Worm (Caenorhabditis elegans) whole organism, midembryonic: ENCODE data around the gene F59A1.16.

Experiments used
- T22C8.4 ChIP-seq: fragments of 200-800 bp; sonication (Bioruptor generic); IDR thresholded peaks from 2 replicates; pipeline ENCODE4 v1.3.6; 2022; ENCODE audit warnings: missing genetic modification characterization, missing compliant biosample characterization
- cog-1 ChIP-seq: sonication (generic microtip); optimal IDR thresholded peaks from 2 replicates; lab custom pipeline; 2016; ENCODE audit warnings: missing genetic modification characterization, missing compliant biosample characterization
- flt-1 ChIP-seq: fragments of 200-800 bp; sonication (Bioruptor generic); IDR thresholded peaks from 2 replicates; pipeline ENCODE4 v1.3.6; 2022; ENCODE audit warnings: missing genetic modification characterization, missing compliant biosample characterization
- klf-2 ChIP-seq: fragments of 200-800 bp; sonication (Bioruptor generic); conservative IDR thresholded peaks from 2 replicates; pipeline ENCODE4 v1.3.6; 2022; ENCODE audit warnings: missing genetic modification reagents, missing genetic modification characterization, missing compliant biosample characterization
- med-1 ChIP-seq: sonication (generic microtip); optimal IDR thresholded peaks from 2 replicates; lab custom pipeline; 2017; ENCODE audit warnings: missing genetic modification characterization, mild to moderate bottlenecking, missing compliant biosample characterization, antibody characterized with exemption, missing genetic modification reagents; ENCODE audit not compliant: insufficient read depth
- ref-1 ChIP-seq: fragments of 200-800 bp; sonication (Bioruptor generic); conservative IDR thresholded peaks from 2 replicates; pipeline ENCODE4 v1.3.6; 2022; ENCODE audit warnings: missing genetic modification reagents, missing genetic modification characterization, missing compliant biosample characterization
- tab-1 ChIP-seq: fragments of 200-800 bp; sonication (Bioruptor generic); IDR thresholded peaks from 2 replicates; pipeline ENCODE4 v1.3.6; 2022; ENCODE audit warnings: missing genetic modification characterization, missing compliant biosample characterization
- ztf-23 ChIP-seq: fragments of 200-800 bp; sonication (Bioruptor generic); IDR thresholded peaks from 2 replicates; pipeline ENCODE4 v1.3.6; 2022; ENCODE audit warnings: missing genetic modification reagents, missing genetic modification characterization, missing compliant biosample characterization
- ztf-29 ChIP-seq: fragments of 200-800 bp; sonication (Bioruptor generic); IDR thresholded peaks from 2 replicates; pipeline ENCODE4 v1.3.6; 2022; ENCODE audit warnings: missing genetic modification reagents, missing genetic modification characterization, missing compliant biosample characterization

F59A1.16 gene

DNA sequence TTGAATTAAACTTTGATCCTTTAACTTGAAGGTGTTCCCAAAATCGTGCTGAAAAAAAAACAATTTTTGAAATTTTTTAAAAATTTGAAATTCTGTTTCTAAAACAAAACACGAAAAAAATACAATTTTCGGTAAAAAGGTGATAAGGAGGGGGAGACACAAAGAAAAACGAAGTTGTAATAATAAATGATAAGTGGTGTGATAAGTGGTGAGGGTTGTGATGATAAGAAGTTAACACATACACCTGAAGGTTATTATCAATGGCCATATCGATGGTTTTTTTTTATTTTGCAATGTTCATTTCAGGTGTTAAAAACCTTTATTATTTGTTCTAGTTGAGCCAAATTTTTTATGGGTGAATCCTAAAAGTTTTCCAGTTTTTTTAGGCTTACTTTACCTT, 29.6 kb upstream of the F59A1.16 start, which contains the start of gene twk-33:
Gene twk-33 (minus strand): TSS at position 48 of the 400 bp plus-strand sequence.
- TF ChIP-seq T22C8.4 (GFP tag; lab: Robert Waterston, UW) (no peak), ztf-29 (GFP tag; lab: Robert Waterston, UW) (no peak), med-1 (GFP tag; lab: Kevin White, UChicago) (no peak), klf-2 (no peak), cog-1 (tag; lab: Kevin White, UChicago) (no peak), flt-1 (GFP tag; lab: Robert Waterston, UW) (no peak), tab-1 (no peak), ref-1 (GFP tag; lab: Robert Waterston, UW) (no peak), ztf-23 (GFP tag; lab: Robert Waterston, UW) (no peak)

DNA sequence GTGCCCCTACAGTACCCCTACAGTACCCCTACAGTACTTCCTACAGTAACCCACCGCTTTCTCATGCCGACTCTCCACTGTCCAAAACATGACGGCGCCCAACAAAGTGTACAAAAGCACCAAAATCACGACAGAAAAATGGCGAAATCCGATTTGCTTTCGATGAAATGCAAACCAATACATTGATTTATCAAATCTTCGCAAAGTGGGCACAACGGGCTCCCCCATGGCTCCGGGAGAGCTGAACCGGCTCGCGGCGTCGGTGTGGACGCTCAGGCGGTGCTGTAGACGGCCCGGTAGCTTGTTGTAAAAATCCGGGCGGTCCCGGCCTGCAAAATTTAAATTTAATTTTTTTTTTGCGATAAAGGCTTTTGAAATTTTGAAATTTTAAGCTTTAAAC, 27.6 kb upstream of the F59A1.16 start:
- TF ChIP-seq med-1 (GFP tag; lab: Kevin White, UChicago) (no peak), T22C8.4 (GFP tag; lab: Robert Waterston, UW) (no peak), flt-1 (GFP tag; lab: Robert Waterston, UW) (no peak), klf-2 (no peak), tab-1 (no peak), cog-1 (tag; lab: Kevin White, UChicago) (no peak), ztf-23 (GFP tag; lab: Robert Waterston, UW) (no peak)

DNA sequence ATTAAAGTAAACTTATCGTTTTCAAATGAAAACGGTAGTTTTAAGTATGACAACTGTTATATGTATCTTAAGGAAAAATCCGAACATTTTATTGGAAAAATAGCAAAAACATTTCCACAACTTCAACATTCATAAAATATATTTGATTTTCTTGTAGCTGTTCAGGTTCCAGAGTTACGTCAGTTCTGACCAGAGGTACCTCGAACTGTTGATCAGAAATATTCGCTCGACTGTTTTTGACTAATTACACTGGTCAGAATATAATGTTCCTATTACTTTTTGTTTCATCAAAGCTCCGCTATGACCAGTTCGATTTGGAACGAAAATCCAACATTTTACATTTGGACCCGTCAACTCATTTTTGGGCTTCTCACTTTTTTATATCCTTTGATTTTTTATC, 22.3 kb upstream of the F59A1.16 start, which contains the start of gene srh-31:
Gene srh-31 (plus strand): TSS at position 301 of the 400 bp plus-strand sequence.
- no peak for TF ChIP-seq ref-1 (GFP tag; lab: Robert Waterston, UW)
- TF ChIP-seq tab-1 = no peak
- TF ChIP-seq T22C8.4 (GFP tag; lab: Robert Waterston, UW) = no peak

DNA sequence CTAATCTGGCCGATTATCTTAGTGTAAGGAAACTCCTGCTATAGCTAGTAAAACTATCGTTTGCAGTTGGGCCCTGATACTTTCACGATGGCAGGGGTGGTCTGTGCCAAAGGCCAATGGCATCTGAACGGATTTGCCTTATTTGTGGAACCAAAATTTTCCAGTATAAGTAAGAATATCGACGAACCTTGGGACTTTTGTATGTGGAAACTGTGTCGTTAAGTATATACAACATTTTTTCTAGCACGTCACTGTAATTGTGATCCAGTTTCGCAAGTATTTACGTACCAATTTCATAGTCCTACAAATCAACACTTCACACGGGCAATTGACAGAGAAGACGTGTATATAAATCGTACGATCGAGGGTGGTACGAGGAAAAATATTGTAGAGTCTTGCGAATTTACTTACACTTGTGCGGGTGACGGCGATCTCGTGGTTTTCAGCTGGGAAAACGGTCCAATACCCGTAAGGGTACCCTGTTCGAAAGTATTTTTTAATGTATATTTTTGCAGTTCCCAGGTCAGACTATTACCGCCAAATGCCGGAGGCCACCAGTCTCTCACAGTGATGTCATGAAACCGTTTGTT, 21.6 kb upstream of the F59A1.16 start:
- TF ChIP-seq klf-2 (no peak), cog-1 (tag; lab: Kevin White, UChicago) (no peak), ref-1 (GFP tag; lab: Robert Waterston, UW) (no peak), flt-1 (GFP tag; lab: Robert Waterston, UW) (no peak), ztf-23 (GFP tag; lab: Robert Waterston, UW) (no peak), T22C8.4 (GFP tag; lab: Robert Waterston, UW) (no peak), ztf-29 (GFP tag; lab: Robert Waterston, UW) (no peak), tab-1 (no peak), med-1 (GFP tag; lab: Kevin White, UChicago) (no peak)

DNA sequence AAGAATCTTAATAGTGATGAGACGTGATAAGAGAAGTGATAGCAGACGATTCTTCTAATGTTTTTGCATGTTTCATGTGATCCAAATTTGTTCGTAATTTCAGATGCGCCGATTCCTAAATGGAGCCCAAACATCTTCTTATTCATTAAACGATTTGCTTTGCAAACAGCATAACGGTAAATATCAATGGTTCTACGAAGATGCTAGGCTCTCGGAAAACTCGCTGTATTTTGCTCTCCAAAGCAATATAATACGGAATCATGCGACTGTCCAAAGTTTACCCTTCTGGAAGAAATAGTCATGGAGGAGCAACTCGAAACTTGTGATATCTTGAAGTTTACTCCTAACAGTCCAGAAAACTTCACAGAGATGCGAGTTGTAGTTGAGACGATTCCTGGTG, 21.1 kb upstream of the F59A1.16 start, which contains the start of gene W06D12.6:
Gene W06D12.6 (plus strand): TSS at position 301 of the 400 bp plus-strand sequence.
- TF ChIP-seq ref-1 (GFP tag; lab: Robert Waterston, UW) = no peak
- TF ChIP-seq med-1 (GFP tag; lab: Kevin White, UChicago) = no peak
- TF ChIP-seq cog-1 (tag; lab: Kevin White, UChicago) = no peak

DNA sequence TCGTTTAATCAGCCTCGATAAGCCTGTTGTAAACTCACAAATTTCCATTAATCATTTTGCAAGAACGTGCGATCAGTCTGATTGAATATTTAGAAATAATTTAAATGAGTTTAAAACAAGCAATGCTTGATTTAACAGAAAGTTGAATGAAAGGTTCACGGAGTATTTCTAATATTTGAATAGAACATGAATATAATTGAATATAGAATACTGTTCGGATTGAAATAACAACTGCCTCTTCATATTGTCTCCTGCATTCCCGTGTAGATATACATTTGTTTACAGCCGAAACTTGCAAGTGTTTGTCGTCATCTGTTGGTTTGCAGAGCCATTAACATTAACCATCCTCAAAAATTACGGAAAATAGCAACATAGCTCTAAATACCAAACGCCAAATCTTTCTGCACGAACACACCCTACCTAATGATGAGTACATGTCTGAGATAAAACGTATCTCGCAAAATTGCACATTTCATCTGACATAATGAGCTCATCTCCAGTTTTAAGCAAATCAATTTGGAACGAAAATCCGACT, 16.0 kb upstream of the F59A1.16 start, which contains the start of the genes Y26G10.5 and srh-32:
Gene Y26G10.5 (minus strand): TSS at position 101 of the 535 bp plus-strand sequence.
Gene srh-32 (plus strand): TSS at position 485 of the 535 bp plus-strand sequence.
- TF ChIP-seq klf-2 (no peak), T22C8.4 (GFP tag; lab: Robert Waterston, UW) (no peak), ztf-23 (GFP tag; lab: Robert Waterston, UW) (no peak), ref-1 (GFP tag; lab: Robert Waterston, UW) (no peak), ztf-29 (GFP tag; lab: Robert Waterston, UW) (no peak), med-1 (GFP tag; lab: Kevin White, UChicago) (no peak), flt-1 (GFP tag; lab: Robert Waterston, UW) (no peak)

DNA sequence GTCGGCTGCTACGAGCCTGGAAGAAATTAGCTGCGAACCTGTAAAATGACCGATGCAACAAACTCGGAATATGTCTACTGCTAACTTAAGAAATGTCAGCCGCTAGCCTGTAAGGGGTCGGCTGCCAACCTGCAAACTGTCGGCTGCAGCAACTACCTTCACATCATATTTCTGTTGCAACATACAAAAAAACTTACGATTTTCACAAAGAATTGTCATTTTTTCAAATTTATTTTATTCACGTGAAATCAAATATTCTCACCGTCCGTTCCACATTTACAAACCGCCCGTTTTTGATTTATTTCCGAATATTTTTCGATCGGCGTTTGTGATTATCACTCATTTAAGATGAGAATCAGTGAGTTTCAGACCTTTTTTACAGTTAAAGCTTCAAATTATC, 14.9 kb upstream of the F59A1.16 start, which contains the start of gene Y26G10.6:
Gene Y26G10.6 (plus strand): TSS at position 301 of the 400 bp plus-strand sequence.
- TF ChIP-seq cog-1 (tag; lab: Kevin White, UChicago) (no peak), T22C8.4 (GFP tag; lab: Robert Waterston, UW) (no peak), med-1 (GFP tag; lab: Kevin White, UChicago) (no peak), ref-1 (GFP tag; lab: Robert Waterston, UW) (no peak), flt-1 (GFP tag; lab: Robert Waterston, UW) (no peak), ztf-23 (GFP tag; lab: Robert Waterston, UW) (no peak), ztf-29 (GFP tag; lab: Robert Waterston, UW) (no peak), klf-2 (no peak), tab-1 (no peak)

DNA sequence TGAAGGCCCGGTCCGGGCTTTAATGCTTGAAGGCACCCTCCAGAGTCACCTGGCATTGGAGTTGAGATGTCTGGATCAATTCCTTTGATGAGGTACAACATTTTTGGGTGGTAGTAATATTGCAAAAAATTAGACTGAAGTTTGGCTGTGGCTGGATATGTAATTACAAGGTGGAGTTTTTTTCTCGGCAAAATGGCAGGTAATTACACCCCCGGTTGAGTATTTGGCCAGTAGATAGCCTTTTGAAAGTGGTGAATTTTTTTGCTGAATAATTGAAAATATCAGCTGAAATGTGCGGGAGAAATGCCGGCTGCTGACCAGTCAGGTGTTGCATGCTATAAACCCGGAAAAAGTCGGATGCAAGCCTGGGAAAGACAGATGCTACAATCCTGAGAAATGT, 14.3 kb upstream of the F59A1.16 start, which contains the start of gene Y26G10.4:
Gene Y26G10.4 (minus strand): TSS at position 101 of the 400 bp plus-strand sequence.
- no peak for TF ChIP-seq flt-1 (GFP tag; lab: Robert Waterston, UW)

DNA sequence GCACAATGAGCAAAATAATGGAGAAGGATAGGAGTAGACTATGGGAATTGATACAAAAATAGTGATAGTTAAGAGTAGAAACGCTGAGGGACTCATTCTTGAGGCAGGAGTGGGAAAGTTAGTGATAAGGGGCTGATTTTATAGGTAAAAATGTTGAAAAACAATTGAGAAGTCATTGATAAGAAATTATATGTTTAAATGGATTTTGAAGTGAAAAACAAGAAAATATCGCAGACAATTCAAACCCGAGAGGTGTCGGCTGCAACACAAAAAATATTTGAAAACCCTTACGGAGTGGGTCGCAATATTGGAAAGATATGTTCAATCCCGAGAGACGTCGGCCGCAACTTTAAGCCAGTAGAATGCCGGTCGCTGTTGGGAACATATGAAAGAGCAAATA, 12.0 kb upstream of the F59A1.16 start, which contains the start of gene spp-29:
Gene spp-29 (minus strand): TSS at position 101 of the 400 bp plus-strand sequence.
- TF ChIP-seq med-1 (GFP tag; lab: Kevin White, UChicago) (no peak), ref-1 (GFP tag; lab: Robert Waterston, UW) (no peak), ztf-29 (GFP tag; lab: Robert Waterston, UW) (no peak)

DNA sequence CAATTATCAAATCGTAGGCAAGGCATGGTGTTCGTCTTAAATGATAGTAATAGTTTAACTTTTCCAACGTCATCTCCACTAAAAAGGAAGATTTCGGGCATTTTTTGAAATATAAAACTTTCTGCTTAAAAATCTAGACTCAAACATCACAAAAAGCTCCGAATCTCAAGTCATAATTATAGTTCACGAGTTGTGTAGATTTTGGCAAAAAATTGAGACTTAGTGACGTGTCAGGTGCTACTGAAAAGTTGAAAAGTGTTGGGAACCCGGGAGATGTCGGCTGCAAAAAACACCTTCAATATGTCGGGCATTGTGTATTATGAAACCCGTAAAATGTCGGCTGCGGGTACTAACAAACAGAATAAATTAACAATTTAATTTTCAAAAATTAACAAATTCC, 11.0 kb upstream of the F59A1.16 start, which contains the start of gene Y26G10.1:
Gene Y26G10.1 (minus strand): TSS at position 101 of the 400 bp plus-strand sequence.
- TF ChIP-seq ztf-29 (GFP tag; lab: Robert Waterston, UW) (no peak), tab-1 (no peak), flt-1 (GFP tag; lab: Robert Waterston, UW) (no peak), ztf-23 (GFP tag; lab: Robert Waterston, UW) (no peak), T22C8.4 (GFP tag; lab: Robert Waterston, UW) (no peak)
